Fruit fly (Drosophila melanogaster) S2 (cell line): Measurements from ENCODE around the gene CG18754.

Experiments used
- CG8478 ChIP-seq: fragments of >200 bp; optimal IDR thresholded peaks from 2 replicates; lab custom pipeline; 2018
- CTCF ChIP-seq, 2 experiments: fragments of >200 bp; optimal IDR thresholded peaks; 2 replicates each; lab custom pipeline; 2018

- TF ChIP-seq CTCF (optimal IDR thresholded peaks at IDR 0.05; lab: Kevin White, UChicago) = no peak
- TF ChIP-seq CG8478 (lab: Kevin White, UChicago) = no peak
Measured at dm6 chr3R:23642836-23643235, 41.0 kb upstream of the CG18754 start.
